Worm (Caenorhabditis elegans): Measurements from ENCODE around the gene srab-1.

- TF ChIP-seq ama-1 (optimal IDR thresholded peaks at IDR 0.05) (no peak), elt-3 (tag; optimal IDR thresholded peaks at IDR 0.05) (no peak), nhr-12 (tag; optimal IDR thresholded peaks at IDR 0.05) (no peak)
Observed at ce11 chrV:5084957-5085465, 16.9 kb downstream of the srab-1 start, which contains the start of gene Y58A7A.4.

All from whole organism, L2 larva.